Fruit fly (Drosophila melanogaster) whole organism: ENCODE results near the gene Nrt.

Experiments used
- pan ChIP-seq: fragments of >200 bp; optimal IDR thresholded peaks from 2 replicates; lab custom pipeline; 2017
- usp ChIP-seq: fragments of >200 bp; optimal IDR thresholded peaks from 2 replicates; lab custom pipeline; 2017; ENCODE audit warnings: missing biosample characterization, missing genetic modification characterization, mixed read lengths

DNA sequence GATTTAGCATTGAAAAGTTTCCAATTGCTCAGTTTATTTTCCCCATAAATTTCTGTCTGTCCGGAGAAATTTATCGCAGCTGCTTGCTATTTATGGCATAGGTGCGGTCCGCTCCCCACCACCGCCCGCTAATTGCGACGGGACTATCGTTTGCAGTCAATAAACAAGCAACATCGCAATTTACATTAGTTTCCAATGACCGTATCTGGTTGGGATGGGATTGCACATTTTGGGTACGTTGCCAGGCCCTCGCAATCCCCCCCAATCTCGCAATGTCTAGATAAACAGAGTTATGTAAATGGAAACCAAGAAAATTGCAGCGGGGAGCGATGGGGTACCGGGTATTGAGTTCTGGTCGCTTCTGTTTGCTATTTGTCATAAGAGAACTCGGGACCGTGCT lies 38.8 kb downstream of the Nrt start, which contains the start of gene nudC:
- no peak for TF ChIP-seq usp
- TF ChIP-seq pan = no peak
